Fruit fly (Drosophila melanogaster) whole organism: ENCODE measurements around the gene Sec15.

Experiments used
- Dll ChIP-seq: fragments of >200 bp; optimal IDR thresholded peaks from 2 replicates; lab custom pipeline; 2017
- EcR ChIP-seq, 2 experiments: fragments of >200 bp; optimal IDR thresholded peaks; 2 replicates each; lab custom pipeline; 2017; ENCODE audit warnings: missing biosample characterization in 2 of 2, missing genetic modification characterization in 2 of 2, missing genetic modification reagents in 2 of 2
- pan ChIP-seq: fragments of >200 bp; optimal IDR thresholded peaks from 2 replicates; lab custom pipeline; 2017
- psq ChIP-seq: fragments of >200 bp; optimal IDR thresholded peaks from 2 replicates; lab custom pipeline; 2017
- usp ChIP-seq: fragments of >200 bp; optimal IDR thresholded peaks from 2 replicates; lab custom pipeline; 2017; ENCODE audit warnings: missing biosample characterization, missing genetic modification characterization, mixed read lengths

DNA sequence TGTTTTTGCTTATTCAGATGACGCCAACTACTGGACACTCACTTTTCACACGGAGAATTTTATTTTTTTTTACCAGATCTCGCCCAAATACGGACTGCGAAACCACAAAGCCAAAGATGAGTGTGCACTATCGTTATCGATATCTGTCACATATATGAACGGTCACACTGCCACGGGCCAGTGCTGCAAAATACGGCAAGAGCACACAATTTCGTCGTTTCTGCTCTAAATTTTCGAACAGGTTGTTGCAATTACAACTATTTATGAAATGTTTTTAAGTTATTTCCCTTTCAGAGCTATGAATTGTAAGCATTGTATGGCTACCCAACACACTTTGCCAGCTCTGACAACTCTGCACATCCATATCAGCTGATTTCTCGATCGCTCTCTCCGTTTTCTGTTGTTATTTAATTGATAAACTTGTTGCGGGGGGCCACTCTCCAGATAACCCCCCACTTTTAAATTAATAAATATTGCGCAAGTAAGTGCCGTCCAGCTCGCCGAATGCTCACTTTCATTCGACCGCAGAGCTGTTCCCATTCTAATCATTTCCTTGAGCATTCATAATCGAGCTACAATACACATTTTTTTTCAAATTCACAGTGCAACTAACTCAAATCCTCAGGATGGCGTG, 19.7 kb upstream of the Sec15 start, which contains the start of the genes slmb and CG5793:
- TF ChIP-seq pan: no peak
- no peak for TF ChIP-seq psq (lab: Kevin White, UChicago)
- TF ChIP-seq usp: no peak
- TF ChIP-seq Dll: no peak
- TF ChIP-seq EcR (GFP tag; optimal IDR thresholded peaks at IDR 0.05; lab: Kevin White, UChicago): no peak
